Fruit fly (Drosophila melanogaster): Measurements from ENCODE around the gene CG11586.

DNA sequence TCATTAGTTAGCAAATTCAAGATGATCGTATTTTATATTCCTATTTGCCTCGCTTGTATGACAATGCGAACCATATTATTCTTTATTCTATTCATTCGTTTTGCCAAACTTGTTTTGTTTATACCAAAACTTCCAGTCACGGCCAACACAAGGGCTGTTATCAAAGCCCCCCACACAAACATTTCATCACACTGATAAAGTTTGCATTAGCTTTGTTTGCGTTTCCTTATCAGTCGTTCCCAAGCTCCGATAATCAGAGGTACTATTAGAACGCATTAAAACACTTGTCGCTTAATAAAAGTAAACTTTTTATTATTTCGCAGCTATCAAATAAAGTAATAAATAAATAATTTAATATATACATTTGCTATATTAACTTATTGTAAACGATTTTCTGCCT, 31.4 kb upstream of the CG11586 start:
- TF ChIP-seq usp (GFP tag; optimal IDR thresholded peaks at IDR 0.05) (no peak), CG8478 (optimal IDR thresholded peaks at IDR 0.05) (no peak), psq (optimal IDR thresholded peaks at IDR 0.05) (no peak)
